Fruit fly (Drosophila melanogaster) ovary, adult (tissue): ENCODE data around the gene CG31373.

Source experiments
- CG17801 ChIP-seq: fragments of 200-800 bp; optimal IDR thresholded peaks from 2 replicates; lab custom pipeline; 2019; ENCODE audit warnings: missing biosample characterization, mild to moderate bottlenecking, missing genetic modification characterization, moderate library complexity; ENCODE audit not compliant: partially characterized antibody

Gene CG31373

DNA sequence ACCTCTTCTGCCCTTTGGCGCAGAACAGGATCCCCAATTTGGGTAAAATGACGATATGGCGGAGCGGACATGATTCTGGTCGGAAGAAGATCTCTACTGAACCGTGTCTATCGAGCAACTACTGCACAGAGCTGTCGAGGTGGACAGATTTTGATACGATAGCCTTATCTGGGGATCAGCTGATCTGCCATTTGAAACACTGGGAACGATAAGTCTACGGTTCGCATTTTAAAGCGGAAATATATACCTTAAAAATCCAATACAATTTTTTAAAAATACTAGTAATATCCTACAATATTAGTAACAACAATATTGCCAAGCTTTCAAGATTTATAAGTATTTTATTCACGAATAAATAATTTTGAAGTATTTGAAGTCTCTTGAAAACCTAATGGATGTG lies at the start of gene CG31373:
CG31373 (minus strand) TSS at position 101 of the 400 bp plus-strand sequence.
- TF ChIP-seq CG17801, result no peak

dm6 chr3R:10755534-10755933 lies 46.4 kb upstream of the CG31373 start, which contains the start of gene CG14691:
CG14691 (minus strand) TSS chr3R:10755634.
- no peak for TF ChIP-seq CG17801

dm6 chr3R:10751061-10751460 lies 41.9 kb upstream of the CG31373 start, which contains the start of gene TkR86C:
TkR86C (minus strand) TSS chr3R:10751228.
- TF ChIP-seq CG17801, result no peak

- TF ChIP-seq CG17801, result no peak
These were observed 38.5 kb upstream of the CG31373 start for dm6 chr3R:10747650-10748049.

DNA sequence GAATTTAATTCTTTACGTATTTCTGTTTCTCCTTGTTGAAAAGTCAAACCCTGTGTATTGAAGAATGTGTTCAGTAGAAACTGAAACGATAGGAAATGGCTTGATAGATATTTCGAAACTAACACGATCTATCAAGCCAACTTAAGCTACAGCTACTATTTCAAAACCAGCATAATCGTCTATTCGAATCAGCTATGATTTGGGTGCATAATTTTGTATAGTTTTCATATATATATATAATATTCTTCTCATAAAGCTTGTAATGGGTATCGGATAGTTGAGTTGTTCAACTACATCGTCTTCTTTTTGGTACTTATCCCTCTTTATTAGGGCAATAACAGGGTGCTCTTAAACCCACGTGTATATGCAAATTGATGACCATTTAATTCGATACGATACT lies 26.7 kb upstream of the CG31373 start, which contains the start of gene tomboy20:
tomboy20 (minus strand) TSS at position 101 of the 400 bp plus-strand sequence.
- no peak for TF ChIP-seq CG17801

dm6 chr3R:10726714-10727113 lies 17.6 kb upstream of the CG31373 start:
- no peak for TF ChIP-seq CG17801

- no peak for TF ChIP-seq CG17801
These were observed 5.3 kb upstream of the CG31373 start, which contains the start of gene CG4073 for dm6 chr3R:10714498-10714897. CG4073 (plus strand) TSS chr3R:10714798.

dm6 chr3R:10711148-10711547 lies 2.0 kb upstream of the CG31373 start, which contains the start of gene CG14689:
CG14689 (minus strand) TSS chr3R:10711248.
- TF ChIP-seq CG17801, result no peak

DNA sequence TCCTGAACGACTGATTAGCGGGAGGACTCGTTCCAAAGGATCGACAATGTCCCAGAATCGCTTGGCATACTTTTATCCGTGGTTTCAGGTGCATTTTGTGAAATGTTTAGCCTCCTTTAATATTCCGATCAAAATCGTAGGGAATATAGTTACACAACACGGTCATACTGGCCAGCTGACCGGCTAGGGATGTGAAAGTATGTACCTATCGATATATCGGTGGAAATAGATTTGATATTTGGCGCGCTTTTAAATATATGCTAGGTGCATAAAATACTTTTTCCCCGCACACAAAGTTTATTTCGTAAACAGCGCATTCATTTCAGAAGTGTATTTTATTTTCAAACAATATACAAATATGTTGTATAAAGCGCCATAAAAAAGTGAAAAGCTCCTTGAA lies 995 bp downstream of the CG31373 start, which contains the start of gene CG31278:
CG31278 (minus strand) TSS at position 172 of the 400 bp plus-strand sequence.
- no peak for TF ChIP-seq CG17801

dm6 chr3R:10706763-10707162 lies 2.4 kb downstream of the CG31373 start, which contains the start of the genes CG31467 and CG14684:
CG31467 (minus strand) TSS chr3R:10706863.
CG14684 (plus strand) TSS chr3R:10706974.
- TF ChIP-seq CG17801, result no peak

- no peak for TF ChIP-seq CG17801
These were observed 4.2 kb downstream of the CG31373 start, which contains the start of gene CG31391 for dm6 chr3R:10704975-10705374. CG31391 (minus strand) TSS chr3R:10705075.

DNA sequence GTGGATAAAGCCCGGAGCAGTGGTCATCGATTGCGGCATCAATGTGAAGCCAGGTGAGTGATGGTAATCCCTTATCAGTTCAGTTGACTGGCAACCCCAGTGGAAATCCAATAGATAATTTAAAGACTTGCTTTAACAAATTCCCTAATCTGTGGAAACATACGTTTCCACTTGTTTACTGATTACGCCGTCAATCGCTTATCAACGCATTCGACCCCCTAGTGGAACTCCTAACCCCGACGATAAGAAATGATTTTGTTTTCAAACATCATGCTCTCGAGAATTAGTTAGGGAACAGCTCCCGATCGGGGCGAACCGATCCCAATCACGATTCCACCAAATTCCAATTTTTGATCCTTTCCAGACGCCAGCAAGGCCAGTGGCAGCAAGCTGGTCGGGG lies 8.5 kb downstream of the CG31373 start:
- TF ChIP-seq CG17801, result no peak

- TF ChIP-seq CG17801, result no peak
These were observed 9.9 kb downstream of the CG31373 start for dm6 chr3R:10699020-10699951.

- TF ChIP-seq CG17801, result no peak
These were observed 12.8 kb downstream of the CG31373 start, which contains the start of the genes pug, CG14683 and CG46459 for dm6 chr3R:10696371-10696777. pug (plus strand) TSS chr3R:10696534. CG14683 (plus strand) TSS chr3R:10696647. CG46459 (plus strand) TSS chr3R:10696647.

DNA sequence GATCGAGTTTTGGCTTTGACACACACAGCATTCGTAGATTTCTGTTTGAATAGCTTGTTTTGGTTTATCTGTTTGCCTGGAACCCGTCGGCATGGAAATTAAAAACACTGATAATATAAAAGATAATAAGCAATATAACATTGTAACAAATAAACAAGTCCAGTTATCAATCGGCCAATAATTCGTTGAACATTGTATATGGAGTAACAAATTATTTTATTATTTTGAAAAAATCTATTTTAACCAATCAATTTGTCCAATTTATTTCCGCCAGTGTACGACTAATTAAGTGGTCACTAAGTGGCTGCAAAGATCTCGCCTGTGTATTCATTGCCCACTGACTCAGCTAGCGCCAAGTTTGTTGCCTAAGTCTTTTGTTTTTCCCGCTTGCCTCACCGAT lies 20.3 kb downstream of the CG31373 start:
- TF ChIP-seq CG17801, result no peak

DNA sequence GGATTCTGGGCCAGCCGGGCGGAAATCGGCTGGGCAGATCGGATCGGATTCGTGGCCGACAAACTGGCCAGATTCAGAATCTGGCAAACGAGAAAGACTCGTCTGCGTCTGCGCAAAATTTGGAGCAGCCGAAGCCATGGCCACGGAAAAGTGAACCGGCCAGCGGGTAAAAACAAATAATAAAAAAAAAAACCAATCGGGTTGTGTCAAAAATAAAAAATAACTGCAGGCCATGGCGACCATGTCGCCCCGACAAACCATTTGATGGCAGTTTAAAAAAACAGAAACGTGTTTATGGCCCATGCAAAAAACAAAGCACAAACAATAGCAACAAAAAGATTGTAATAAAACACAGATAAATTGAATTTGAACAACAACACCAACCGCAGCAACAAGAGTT lies 21.0 kb downstream of the CG31373 start:
- TF ChIP-seq CG17801, result no peak

DNA sequence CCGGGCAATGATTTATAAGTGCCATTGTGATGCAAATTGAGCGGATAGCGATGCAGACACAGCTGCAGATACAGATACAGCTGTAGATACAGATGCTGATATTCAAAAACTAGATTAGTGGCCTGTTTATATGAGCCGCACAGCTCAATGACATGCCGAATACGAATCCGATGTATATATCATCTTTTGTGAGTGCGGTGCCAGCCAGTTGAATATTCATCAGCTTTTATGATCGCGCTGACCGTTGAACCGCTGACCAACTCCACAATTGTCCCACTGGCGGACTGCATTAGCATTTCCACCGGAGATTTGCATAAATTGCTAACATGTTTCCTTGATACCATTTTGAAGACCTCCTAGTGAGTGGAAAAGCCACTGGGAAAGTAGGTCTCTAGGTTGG lies 21.9 kb downstream of the CG31373 start:
- TF ChIP-seq CG17801, result no peak
